Worm (Caenorhabditis elegans): ENCODE data around the gene T05G5.5.

Gene T05G5.5

DNA sequence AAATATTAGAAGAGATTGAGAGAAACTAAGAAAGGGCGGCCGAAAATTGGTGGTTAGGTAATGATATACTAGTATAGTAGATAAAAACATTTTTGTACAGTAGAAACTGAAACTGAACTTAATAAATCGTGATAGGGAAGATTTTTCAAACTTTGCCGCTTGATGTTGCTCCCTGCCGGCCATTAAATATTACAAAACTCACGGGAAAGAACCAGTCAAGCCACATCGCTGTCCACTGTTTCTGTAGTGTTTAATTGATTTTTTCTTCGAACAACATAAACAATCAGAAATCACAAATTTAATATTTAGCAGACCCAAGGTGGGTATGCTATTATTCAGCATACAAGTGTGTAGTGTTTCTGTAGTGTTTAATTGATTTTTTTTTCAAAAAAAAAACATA lies at the start of gene T05G5.5:
TSS of gene T05G5.5 (minus strand) at position 359 of the 400 bp plus-strand sequence.
- TF ChIP-seq ceh-9 (tag; optimal IDR thresholded peaks at IDR 0.05) = no peak
- TF ChIP-seq nhr-11 (tag; optimal IDR thresholded peaks at IDR 0.05) = no peak
- no peak for TF ChIP-seq gmeb-2 (tag; optimal IDR thresholded peaks at IDR 0.05)
- TF ChIP-seq ceh-22 (tag; optimal IDR thresholded peaks at IDR 0.05) = no peak
- no peak for TF ChIP-seq hlh-15 (tag; optimal IDR thresholded peaks at IDR 0.05)
- TF ChIP-seq dmd-4 (tag; optimal IDR thresholded peaks at IDR 0.05; ENCODE audit: borderline replicate concordance) = no peak

- no peak for TF ChIP-seq fax-1 (tag; optimal IDR thresholded peaks at IDR 0.05)
- no peak for TF ChIP-seq syd-9 (tag; optimal IDR thresholded peaks at IDR 0.05)
- TF ChIP-seq hlh-8 (tag; optimal IDR thresholded peaks at IDR 0.05) = no peak
- no peak for TF ChIP-seq C38D4.7 (GFP tag; optimal IDR thresholded peaks at IDR 0.05)
- no peak for TF ChIP-seq ztf-16 (tag; optimal IDR thresholded peaks at IDR 0.05)
Observed at ce11 chrIII:9798478-9799157, 47.4 kb upstream of the T05G5.5 start, which contains the start of gene ZK632.2. TSS of gene ZK632.2 (plus strand) at chrIII:9799107.

- no peak for TF ChIP-seq ceh-18 (tag; optimal IDR thresholded peaks at IDR 0.05)
- no peak for TF ChIP-seq lin-11 (tag; optimal IDR thresholded peaks at IDR 0.05)
- no peak for TF ChIP-seq fkh-6 (tag; optimal IDR thresholded peaks at IDR 0.05)
- no peak for TF ChIP-seq ceh-34 (tag; optimal IDR thresholded peaks at IDR 0.05)
- no peak for TF ChIP-seq dve-1 (tag; optimal IDR thresholded peaks at IDR 0.05)
- TF ChIP-seq ceh-2 (tag; optimal IDR thresholded peaks at IDR 0.05) = no peak
- no peak for TF ChIP-seq rnt-1 (tag; optimal IDR thresholded peaks at IDR 0.05)
- TF ChIP-seq tbx-7 (tag; optimal IDR thresholded peaks at IDR 0.05) = no peak
- no peak for TF ChIP-seq fkh-10 (GFP tag; optimal IDR thresholded peaks at IDR 0.05)
- no peak for TF ChIP-seq sox-2 (GFP tag; IDR thresholded peaks at IDR 0.05)
- no peak for TF ChIP-seq lim-6 (tag; optimal IDR thresholded peaks at IDR 0.05)
Observed at ce11 chrIII:9796448-9796847, 45.2 kb upstream of the T05G5.5 start, which contains the start of gene srxa-10. TSS of gene srxa-10 (minus strand) at chrIII:9796548.

ce11 chrIII:9793592-9794417 lies 42.6 kb upstream of the T05G5.5 start, which contains the start of the genes R10E11.9 and mcm-6:
TSS of gene R10E11.9 (minus strand) at chrIII:9793642.
TSS of gene mcm-6 (plus strand) at chrIII:9794367.
- TF ChIP-seq hlh-6 (tag; optimal IDR thresholded peaks at IDR 0.05) (no peak), ets-4 (tag; optimal IDR thresholded peaks at IDR 0.05) (no peak), ceh-18 (tag; optimal IDR thresholded peaks at IDR 0.05) (no peak), C38D4.7 (GFP tag; optimal IDR thresholded peaks at IDR 0.05) (no peak), fax-1 (tag; optimal IDR thresholded peaks at IDR 0.05) (no peak), odd-2 (tag; optimal IDR thresholded peaks at IDR 0.05) (no peak), ztf-16 (tag; optimal IDR thresholded peaks at IDR 0.05) (no peak), dve-1 (tag; optimal IDR thresholded peaks at IDR 0.05) (no peak), hlh-30 (tag; optimal IDR thresholded peaks at IDR 0.05; ENCODE audit: insufficient read depth) (no peak), Y22D7AL.16 (tag; optimal IDR thresholded peaks at IDR 0.05) (no peak)

ce11 chrIII:9789607-9790073 lies 38.4 kb upstream of the T05G5.5 start, which contains the start of gene R10E11.5:
TSS of gene R10E11.5 (minus strand) at chrIII:9789657.
- no peak for TF ChIP-seq pat-9 (tag; optimal IDR thresholded peaks at IDR 0.05)
- no peak for TF ChIP-seq C08G9.2 (tag; optimal IDR thresholded peaks at IDR 0.05)
- TF ChIP-seq nfya-1 (tag; optimal IDR thresholded peaks at IDR 0.05) = peak; percentile 51
- no peak for TF ChIP-seq nhr-11 (tag; optimal IDR thresholded peaks at IDR 0.05)
- no peak for TF ChIP-seq F13H6.1 (tag; optimal IDR thresholded peaks at IDR 0.05)
- TF ChIP-seq dve-1 (tag; optimal IDR thresholded peaks at IDR 0.05) = no peak
- no peak for TF ChIP-seq K09A11.1 (tag; optimal IDR thresholded peaks at IDR 0.05; ENCODE audit: insufficient read depth)
- TF ChIP-seq rnt-1 (tag; optimal IDR thresholded peaks at IDR 0.05) = no peak
- TF ChIP-seq syd-9 (tag; optimal IDR thresholded peaks at IDR 0.05) = no peak

All from whole organism, late embryonic.